Worm (Caenorhabditis elegans) whole organism, mixed stage, embryonic: ENCODE measurements around the gene K08D9.4.

ENCODE experiments used
- elt-1 ChIP-seq: sonication (generic microtip); optimal IDR thresholded peaks from 2 replicates; lab custom pipeline; 2017; ENCODE audit warnings: missing genetic modification characterization, mild to moderate bottlenecking, missing compliant biosample characterization, antibody characterized with exemption, moderate library complexity, borderline replicate concordance; ENCODE audit not compliant: insufficient read depth
- lin-32 ChIP-seq: fragments of 200-800 bp; sonication (Bioruptor generic); optimal IDR thresholded peaks from 2 replicates; lab custom pipeline; 2018; ENCODE audit warnings: mild to moderate bottlenecking, missing genetic modification characterization, missing compliant biosample characterization
- lsy-2 ChIP-seq: fragments of 150-350 bp; optimal IDR thresholded peaks from 2 replicates; lab custom pipeline; 2014; ENCODE audit warnings: missing biosample characterization, missing genetic modification characterization
- snpc-4 ChIP-seq: fragments of 150-350 bp; optimal IDR thresholded peaks from 2 replicates; lab custom pipeline; 2014; ENCODE audit warnings: missing biosample characterization, missing genetic modification characterization
- unc-62 ChIP-seq: fragments of 150-350 bp; optimal IDR thresholded peaks from 2 replicates; lab custom pipeline; 2014; ENCODE audit warnings: missing biosample characterization, missing genetic modification reagents, missing genetic modification characterization

DNA sequence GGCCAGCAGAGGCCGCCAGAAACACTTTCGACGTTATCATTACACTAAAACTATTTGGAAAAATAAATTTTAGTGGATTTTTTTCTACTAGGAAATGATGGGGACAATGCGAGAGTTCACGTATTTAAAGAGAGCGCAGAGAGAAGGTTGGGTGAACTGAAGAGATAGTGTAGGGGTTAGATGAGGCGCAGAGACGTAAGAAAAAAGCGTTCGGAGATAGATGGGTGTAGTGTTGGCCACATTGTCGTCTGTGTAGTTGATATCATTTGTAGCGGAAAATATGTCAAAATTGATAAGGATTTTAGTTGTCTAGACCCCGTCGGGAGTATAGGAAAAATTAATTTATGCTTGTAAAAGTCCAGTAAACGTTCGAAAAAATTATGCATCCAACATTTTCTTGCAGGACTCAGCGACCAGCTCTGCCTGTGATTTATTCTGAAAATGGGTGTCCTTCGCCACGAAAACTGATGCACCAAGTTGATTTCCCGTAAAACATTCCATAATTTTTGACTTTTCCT is 7.1 kb downstream of the K08D9.4 start, which contains the start of the genes Y73C8B.3 and Y73C8B.9:
- TF ChIP-seq lin-32 (GFP tag; lab: Kevin White, UChicago) = no peak
- no peak for TF ChIP-seq unc-62 (GFP tag; lab: Kevin White, UChicago)
- TF ChIP-seq elt-1 (tag; lab: Kevin White, UChicago) = no peak
- no peak for TF ChIP-seq snpc-4
- no peak for TF ChIP-seq lsy-2 (tag; lab: Kevin White, UChicago)
